Worm (Caenorhabditis elegans) whole organism, L1 larva: Measurements from ENCODE around the gene F15D4.5.
A peak's percentile ranks its signal among the peaks of the same experiment; 100 is the strongest.

Experiments
- C04F5.9 ChIP-seq: sonication (generic microtip); optimal IDR thresholded peaks from 2 replicates; lab custom pipeline; 2016; ENCODE audit warnings: missing genetic modification characterization, missing compliant biosample characterization
- C16A3.4 ChIP-seq: fragments of 150-350 bp; optimal IDR thresholded peaks from 2 replicates; lab custom pipeline; 2014; ENCODE audit warnings: missing biosample characterization, missing genetic modification characterization
- C34B4.2 ChIP-seq: sonication (generic microtip); optimal IDR thresholded peaks from 2 replicates; lab custom pipeline; 2017; ENCODE audit warnings: mild to moderate bottlenecking, missing genetic modification characterization, missing compliant biosample characterization
- F16B12.6 ChIP-seq: fragments of 150-350 bp; optimal IDR thresholded peaks from 2 replicates; lab custom pipeline; 2014; ENCODE audit warnings: missing biosample characterization, missing genetic modification characterization
- alr-1 ChIP-seq: fragments of 200-800 bp; sonication (Bioruptor generic); optimal IDR thresholded peaks from 2 replicates; lab custom pipeline; 2018; ENCODE audit warnings: borderline replicate concordance, mild to moderate bottlenecking, missing genetic modification characterization, missing compliant biosample characterization
- aly-2 ChIP-seq: fragments of 150-350 bp; optimal IDR thresholded peaks from 2 replicates; lab custom pipeline; 2014; ENCODE audit warnings: missing biosample characterization, missing genetic modification characterization
- ceh-8 ChIP-seq: fragments of 200-800 bp; sonication (Bioruptor generic); optimal IDR thresholded peaks from 2 replicates; lab custom pipeline; 2018; ENCODE audit warnings: mild to moderate bottlenecking, missing genetic modification characterization, moderate library complexity, missing compliant biosample characterization
- ceh-82 ChIP-seq, 3 experiments: fragments of 150-350 bp in 1 of 3; sonication (generic microtip) in 2 of 3; optimal IDR thresholded peaks; 2 replicates each; lab custom pipeline; 2014 to 2017; ENCODE audit warnings: missing biosample characterization in 3 of 3, missing genetic modification characterization in 3 of 3
- ceh-88 ChIP-seq: fragments of 200-800 bp; sonication (Bioruptor generic); IDR thresholded peaks from 2 replicates; pipeline ENCODE4 v1.3.6; 2022; ENCODE audit warnings: missing genetic modification characterization, missing compliant biosample characterization
- ceh-90 ChIP-seq: sonication (generic microtip); optimal IDR thresholded peaks from 2 replicates; lab custom pipeline; 2016; ENCODE audit warnings: missing genetic modification characterization, missing compliant biosample characterization
- dsc-1 ChIP-seq: sonication (generic microtip); optimal IDR thresholded peaks from 2 replicates; lab custom pipeline; 2016; ENCODE audit warnings: mild to moderate bottlenecking, missing genetic modification characterization, missing compliant biosample characterization
- efl-3 ChIP-seq: fragments of 200-800 bp; sonication (Bioruptor generic); optimal IDR thresholded peaks from 2 replicates; lab custom pipeline; 2018; ENCODE audit warnings: mild to moderate bottlenecking, missing genetic modification characterization, missing compliant biosample characterization
- elt-2 ChIP-seq: sonication (generic microtip); optimal IDR thresholded peaks from 2 replicates; lab custom pipeline; 2016; ENCODE audit warnings: missing genetic modification characterization, mild to moderate bottlenecking, inconsistent platforms, missing compliant biosample characterization, missing genetic modification reagents
- elt-3 ChIP-seq, 6 experiments: fragments of 150-350 bp in 1 of 6; sonication (generic microtip); optimal IDR thresholded peaks; 2 replicates each; lab custom pipeline; 2017 to 2018; ENCODE audit warnings: missing biosample characterization in 6 of 6, missing genetic modification characterization in 6 of 6, inconsistent platforms in 1 of 6
- fkh-10 ChIP-seq: sonication (generic microtip); optimal IDR thresholded peaks from 2 replicates; lab custom pipeline; 2017; ENCODE audit warnings: missing biosample characterization, missing genetic modification reagents, missing genetic modification characterization
- fkh-4 ChIP-seq: sonication (generic microtip); optimal IDR thresholded peaks from 2 replicates; lab custom pipeline; 2016; ENCODE audit warnings: missing compliant biosample characterization, missing genetic modification characterization, borderline replicate concordance
- fos-1 ChIP-seq: fragments of 150-350 bp; optimal IDR thresholded peaks from 2 replicates; lab custom pipeline; 2014; ENCODE audit warnings: missing biosample characterization, missing genetic modification characterization
- grh-1 ChIP-seq: fragments of 200-800 bp; sonication (Bioruptor generic); IDR thresholded peaks from 2 replicates; pipeline ENCODE4 v1.3.6; 2022; ENCODE audit warnings: missing genetic modification reagents, missing genetic modification characterization, missing compliant biosample characterization
- hlh-17 ChIP-seq: fragments of 200-800 bp; sonication (Bioruptor generic); optimal IDR thresholded peaks from 2 replicates; lab custom pipeline; 2018; ENCODE audit warnings: missing genetic modification characterization, mild to moderate bottlenecking, missing compliant biosample characterization, moderate library complexity, borderline replicate concordance
- hpl-2 ChIP-seq: fragments of 150-350 bp; optimal IDR thresholded peaks from 2 replicates; lab custom pipeline; 2014; ENCODE audit warnings: missing biosample characterization, missing genetic modification reagents, missing genetic modification characterization
- irx-1 ChIP-seq: sonication (generic microtip); optimal IDR thresholded peaks from 2 replicates; lab custom pipeline; 2016; ENCODE audit warnings: missing genetic modification characterization, missing compliant biosample characterization
- isw-1 ChIP-seq: fragments of 200-800 bp; sonication (Bioruptor generic); IDR thresholded peaks from 2 replicates; pipeline ENCODE4 v1.3.6; 2022; ENCODE audit warnings: missing genetic modification characterization, missing compliant biosample characterization
- lin-15B ChIP-seq: fragments of 150-350 bp; sonication (generic microtip); optimal IDR thresholded peaks from 3 replicates; lab custom pipeline; 2014; ENCODE audit warnings: missing biosample characterization, missing genetic modification characterization
- lin-39 ChIP-seq: fragments of 150-350 bp; optimal IDR thresholded peaks from 2 replicates; lab custom pipeline; 2014; ENCODE audit warnings: missing biosample characterization, missing genetic modification reagents, missing genetic modification characterization
- lir-3 ChIP-seq: sonication (generic microtip); optimal IDR thresholded peaks from 2 replicates; lab custom pipeline; 2016; ENCODE audit warnings: mild to moderate bottlenecking, missing genetic modification characterization, moderate library complexity, missing compliant biosample characterization; ENCODE audit not compliant: poor library complexity
- mab-9 ChIP-seq: fragments of 200-800 bp; sonication (Bioruptor generic); IDR thresholded peaks from 2 replicates; pipeline ENCODE4 v1.3.6; 2022; ENCODE audit warnings: missing genetic modification reagents, missing genetic modification characterization, missing compliant biosample characterization
- mdl-1 ChIP-seq, 2 experiments: fragments of 150-350 bp; optimal IDR thresholded peaks; 2 replicates each; lab custom pipeline; 2014 to 2017; ENCODE audit warnings: missing biosample characterization in 2 of 2, missing genetic modification characterization in 2 of 2, inconsistent platforms in 1 of 2
- mef-2 ChIP-seq: fragments of 150-350 bp; optimal IDR thresholded peaks from 2 replicates; lab custom pipeline; 2014; ENCODE audit warnings: missing biosample characterization, missing genetic modification characterization
- mep-1 ChIP-seq: fragments of 150-350 bp; optimal IDR thresholded peaks from 2 replicates; lab custom pipeline; 2014; ENCODE audit warnings: missing biosample characterization, missing genetic modification characterization
- nhr-20 ChIP-seq: sonication (generic microtip); optimal IDR thresholded peaks from 2 replicates; lab custom pipeline; 2016; ENCODE audit warnings: mild to moderate bottlenecking, missing genetic modification characterization, missing compliant biosample characterization
- nhr-237 ChIP-seq: fragments of 150-350 bp; optimal IDR thresholded peaks from 2 replicates; lab custom pipeline; 2014; ENCODE audit warnings: missing biosample characterization, missing genetic modification characterization
- nhr-28 ChIP-seq: fragments of 150-350 bp; optimal IDR thresholded peaks from 2 replicates; lab custom pipeline; 2014; ENCODE audit warnings: missing biosample characterization, missing genetic modification characterization
- nhr-71 ChIP-seq: sonication (generic microtip); optimal IDR thresholded peaks from 2 replicates; lab custom pipeline; 2016; ENCODE audit warnings: mild to moderate bottlenecking, missing genetic modification characterization, moderate library complexity, missing compliant biosample characterization
- pax-3 ChIP-seq: fragments of 200-800 bp; sonication (Bioruptor generic); optimal IDR thresholded peaks from 2 replicates; lab custom pipeline; 2018; ENCODE audit warnings: mild to moderate bottlenecking, missing genetic modification characterization, moderate library complexity, missing compliant biosample characterization
- rnt-1 ChIP-seq: sonication (generic microtip); optimal IDR thresholded peaks from 2 replicates; lab custom pipeline; 2016; ENCODE audit warnings: mild to moderate bottlenecking, missing genetic modification characterization, moderate library complexity, missing compliant biosample characterization
- skn-1 ChIP-seq: fragments of 150-350 bp; optimal IDR thresholded peaks from 2 replicates; lab custom pipeline; 2014; ENCODE audit warnings: missing biosample characterization, missing genetic modification characterization
- snpc-4 ChIP-seq: fragments of 150-350 bp; optimal IDR thresholded peaks from 2 replicates; lab custom pipeline; 2014; ENCODE audit warnings: missing biosample characterization, missing genetic modification characterization
- snu-23 ChIP-seq: sonication (generic microtip); optimal IDR thresholded peaks from 2 replicates; lab custom pipeline; 2016; ENCODE audit warnings: missing genetic modification characterization, missing compliant biosample characterization
- sox-4 ChIP-seq: sonication (generic microtip); optimal IDR thresholded peaks from 2 replicates; lab custom pipeline; 2016; ENCODE audit warnings: missing genetic modification characterization, missing compliant biosample characterization
- sptf-1 ChIP-seq: fragments of 150-350 bp; optimal IDR thresholded peaks from 2 replicates; lab custom pipeline; 2014; ENCODE audit warnings: missing biosample characterization, missing genetic modification characterization
- sup-37 ChIP-seq: fragments of 200-800 bp; sonication (Bioruptor generic); optimal IDR thresholded peaks from 2 replicates; lab custom pipeline; 2018; ENCODE audit warnings: mild to moderate bottlenecking, missing genetic modification characterization, missing compliant biosample characterization
- unc-30 ChIP-seq: sonication (generic microtip); optimal IDR thresholded peaks from 2 replicates; lab custom pipeline; 2017; ENCODE audit warnings: missing biosample characterization, missing genetic modification characterization
- unc-62 ChIP-seq: fragments of 150-350 bp; optimal IDR thresholded peaks from 2 replicates; lab custom pipeline; 2014; ENCODE audit warnings: missing biosample characterization, missing genetic modification reagents, missing genetic modification characterization
- unc-86 ChIP-seq: sonication (generic microtip); optimal IDR thresholded peaks from 2 replicates; lab custom pipeline; 2016; ENCODE audit warnings: missing genetic modification characterization, missing compliant biosample characterization
- vab-15 ChIP-seq: sonication (generic microtip); optimal IDR thresholded peaks from 2 replicates; lab custom pipeline; 2017; ENCODE audit warnings: missing genotype, mild to moderate bottlenecking, missing genetic modification characterization, missing compliant biosample characterization
- xbp-1 ChIP-seq: sonication (generic microtip); optimal IDR thresholded peaks from 2 replicates; lab custom pipeline; 2016; ENCODE audit warnings: missing genetic modification characterization, missing compliant biosample characterization
- zag-1 ChIP-seq: fragments of 150-350 bp; optimal IDR thresholded peaks from 2 replicates; lab custom pipeline; 2014; ENCODE audit warnings: missing biosample characterization, missing genetic modification characterization
- zip-4 ChIP-seq: fragments of 200-800 bp; sonication (Bioruptor generic); optimal IDR thresholded peaks from 2 replicates; lab custom pipeline; 2018; ENCODE audit warnings: mild to moderate bottlenecking, missing genetic modification characterization, moderate library complexity, missing compliant biosample characterization
- ztf-11 ChIP-seq, 2 experiments: sonication (generic microtip); optimal IDR thresholded peaks; 2 replicates each; lab custom pipeline; 2016 to 2017; ENCODE audit warnings: missing genetic modification characterization in 2 of 2, missing biosample characterization in 1 of 2, missing compliant biosample characterization in 1 of 2
- ztf-4 ChIP-seq: fragments of 150-350 bp; optimal IDR thresholded peaks from 2 replicates; lab custom pipeline; 2014; ENCODE audit warnings: missing biosample characterization, missing genetic modification characterization

The F15D4.5 gene

ce11 chrII:13237829-13238404 lies 7.3 kb upstream of the F15D4.5 start, which contains the start of gene romo-1 (continued):
- TF ChIP-seq nhr-20 (tag; lab: Kevin White, UChicago) (peak; percentile 88), irx-1 (peak; percentile 57), nhr-71 (peak; percentile 88), fkh-10 (GFP tag; lab: Kevin White, UChicago) (no peak), C16A3.4 (peak; percentile 78), unc-86 (tag; lab: Kevin White, UChicago) (peak; percentile 71), mab-9 (GFP tag; lab: Robert Waterston, UW) (no peak), lin-39 (tag; lab: Kevin White, UChicago) (peak; percentile 48), dsc-1 (tag; lab: Kevin White, UChicago) (peak; percentile 81), efl-3 (GFP tag; lab: Kevin White, UChicago) (no peak), pax-3 (peak; percentile 23), elt-3 (tag; optimal IDR thresholded peaks at IDR 0.05; lab: Kevin White, UChicago) (peak in 2 of 6 experiments; percentile 27 to 55), vab-15 (tag; lab: Kevin White, UChicago) (no peak), rnt-1 (tag; lab: Kevin White, UChicago) (peak; percentile 78), mep-1 (tag; lab: Kevin White, UChicago) (peak; percentile 94), lin-15B (tag; lab: Kevin White, UChicago) (peak; percentile 58), lir-3 (peak; percentile 64), ztf-11 (tag; optimal IDR thresholded peaks at IDR 0.05; lab: Kevin White, UChicago) (peak in 1 of 2 experiments; percentile 41), hlh-17 (no peak), aly-2 (tag; lab: Kevin White, UChicago) (peak; percentile 67), unc-30 (peak; percentile 34), hpl-2 (GFP tag; lab: Kevin White, UChicago) (no peak), mdl-1 (tag; optimal IDR thresholded peaks at IDR 0.05; lab: Kevin White, UChicago) (peak in 1 of 2 experiments; percentile 58), sup-37 (GFP tag; lab: Kevin White, UChicago) (no peak), xbp-1 (tag; lab: Kevin White, UChicago) (peak; percentile 80), isw-1 (peak; percentile 55), C34B4.2 (tag; lab: Kevin White, UChicago) (no peak), fos-1 (tag; lab: Kevin White, UChicago) (peak; percentile 50), fkh-4 (tag; lab: Kevin White, UChicago) (no peak), C04F5.9 (peak; percentile 45), alr-1 (tag; lab: Kevin White, UChicago) (no peak), ceh-82 (tag; optimal IDR thresholded peaks at IDR 0.05; lab: Kevin White, UChicago) (peak; percentile 74 to 83 (median 80)), elt-2 (tag; lab: Kevin White, UChicago) (peak; percentile 40), F16B12.6 (tag; lab: Kevin White, UChicago) (peak; percentile 67), ceh-8 (GFP tag; lab: Kevin White, UChicago) (peak; percentile 38), ztf-4 (tag; lab: Kevin White, UChicago) (peak; percentile 44), sox-4 (peak; percentile 38), ceh-90 (peak; percentile 9), snu-23 (peak; percentile 88), grh-1 (GFP tag; lab: Robert Waterston, UW) (peak; percentile 67), zip-4 (GFP tag; lab: Kevin White, UChicago) (peak; percentile 15), snpc-4 (tag; lab: Kevin White, UChicago) (peak; percentile 88), unc-62 (GFP tag; lab: Kevin White, UChicago) (no peak), sptf-1 (tag; lab: Kevin White, UChicago) (no peak), zag-1 (tag; lab: Kevin White, UChicago) (no peak), skn-1 (tag; lab: Kevin White, UChicago) (peak; percentile 79), nhr-237 (peak; percentile 5), nhr-28 (no peak), mef-2 (tag; lab: Kevin White, UChicago) (no peak), ceh-88 (GFP tag; lab: Robert Waterston, UW) (no peak)
